Worm (Caenorhabditis elegans) whole organism, young adult: ENCODE results near the gene mam-4.

ENCODE experiments used
- B0261.1 ChIP-seq: sonication (generic microtip); optimal IDR thresholded peaks from 2 replicates; lab custom pipeline; 2016; ENCODE audit warnings: mild to moderate bottlenecking, missing genetic modification characterization, moderate library complexity, missing compliant biosample characterization
- C17E4.6 ChIP-seq: fragments of 200-800 bp; sonication (Bioruptor generic); IDR thresholded peaks from 2 replicates; pipeline ENCODE4 v1.3.6; 2022; ENCODE audit warnings: missing genetic modification reagents, missing genetic modification characterization, missing compliant biosample characterization
- Y67H2A.10 ChIP-seq: fragments of 200-800 bp; sonication (Bioruptor generic); conservative IDR thresholded peaks from 2 replicates; pipeline ENCODE4 v1.3.6; 2022; ENCODE audit warnings: missing genetic modification reagents, missing genetic modification characterization, missing compliant biosample characterization
- ZK185.1 ChIP-seq: sonication (generic microtip); optimal IDR thresholded peaks from 2 replicates; lab custom pipeline; 2016; ENCODE audit warnings: mild to moderate bottlenecking, missing genetic modification characterization, missing compliant biosample characterization; ENCODE audit not compliant: poor library complexity, severe bottlenecking
- ekl-4 ChIP-seq: fragments of 200-800 bp; sonication (Bioruptor generic); IDR thresholded peaks from 2 replicates; pipeline ENCODE4 v1.3.6; 2022; ENCODE audit warnings: missing genetic modification reagents, missing genetic modification characterization, missing compliant biosample characterization
- fkh-3 ChIP-seq: sonication (generic microtip); optimal IDR thresholded peaks from 2 replicates; lab custom pipeline; 2016; ENCODE audit warnings: mild to moderate bottlenecking, missing genetic modification characterization, missing compliant biosample characterization
- him-1 ChIP-seq: sonication (generic microtip); optimal IDR thresholded peaks from 2 replicates; lab custom pipeline; 2016; ENCODE audit warnings: missing genotype, missing genetic modification reagents, missing genetic modification characterization, missing compliant biosample characterization
- madf-10 ChIP-seq: sonication (generic microtip); optimal IDR thresholded peaks from 2 replicates; lab custom pipeline; 2016; ENCODE audit warnings: mild to moderate bottlenecking, missing genetic modification characterization, missing compliant biosample characterization
- tbx-9 ChIP-seq: sonication (generic microtip); optimal IDR thresholded peaks from 2 replicates; lab custom pipeline; 2016; ENCODE audit warnings: borderline replicate concordance, missing genetic modification characterization, inconsistent platforms, missing compliant biosample characterization
- tlf-1 ChIP-seq: fragments of 200-800 bp; sonication (Bioruptor generic); optimal IDR thresholded peaks from 2 replicates; lab custom pipeline; 2018; ENCODE audit warnings: mild to moderate bottlenecking, missing genetic modification characterization, missing compliant biosample characterization
- unc-130 ChIP-seq: sonication (generic microtip); optimal IDR thresholded peaks from 2 replicates; lab custom pipeline; 2016; ENCODE audit warnings: missing genetic modification reagents, missing genetic modification characterization, missing compliant biosample characterization
- unc-62 ChIP-seq: fragments of 150-350 bp; optimal IDR thresholded peaks from 2 replicates; lab custom pipeline; 2014; ENCODE audit warnings: missing biosample characterization, missing genetic modification reagents, missing genetic modification characterization
- ztf-26 ChIP-seq: sonication (generic microtip); optimal IDR thresholded peaks from 2 replicates; lab custom pipeline; 2017; ENCODE audit warnings: missing genetic modification characterization, missing compliant biosample characterization

DNA sequence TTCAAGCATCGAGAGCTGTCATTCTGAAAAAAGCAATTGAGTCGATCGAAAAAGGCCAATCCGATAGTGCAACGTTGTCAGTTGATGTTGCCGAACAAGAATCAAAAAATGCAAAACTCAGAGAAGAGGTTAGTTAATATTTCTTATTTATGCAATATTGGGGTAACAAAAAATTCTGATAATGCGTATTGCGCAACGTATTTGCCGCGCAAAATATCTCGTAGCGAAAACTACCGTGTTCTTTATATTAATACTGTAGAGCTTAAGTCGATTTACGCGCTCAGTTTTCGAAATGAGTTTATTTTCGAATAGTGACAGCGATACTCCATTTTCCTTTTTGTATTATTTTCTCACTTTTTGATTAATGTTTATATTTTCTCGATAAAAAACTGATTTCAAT lies 2.9 kb upstream of the mam-4 start:
- TF ChIP-seq ekl-4 (GFP tag; lab: Robert Waterston, UW) = no peak
- TF ChIP-seq fkh-3 (tag; lab: Kevin White, UChicago) = no peak
- no peak for TF ChIP-seq unc-62
- no peak for TF ChIP-seq C17E4.6 (GFP tag; lab: Robert Waterston, UW)
- TF ChIP-seq him-1 (tag; lab: Kevin White, UChicago) = no peak
- no peak for TF ChIP-seq unc-130 (GFP tag; lab: Kevin White, UChicago)
- no peak for TF ChIP-seq Y67H2A.10
- no peak for TF ChIP-seq ZK185.1 (tag; lab: Kevin White, UChicago)
- TF ChIP-seq B0261.1 (tag; lab: Kevin White, UChicago) = no peak
- TF ChIP-seq tbx-9 (tag; lab: Kevin White, UChicago) = no peak
- TF ChIP-seq tlf-1 (GFP tag; lab: Kevin White, UChicago) = no peak
- TF ChIP-seq madf-10 (tag; lab: Kevin White, UChicago) = no peak
- TF ChIP-seq ztf-26 (tag; lab: Kevin White, UChicago) = no peak
